Fruit fly (Drosophila melanogaster) whole organism: ENCODE measurements around the gene ncm.

Source experiments
- CG8478 ChIP-seq: fragments of >200 bp; optimal IDR thresholded peaks from 2 replicates; lab custom pipeline; 2018; ENCODE audit warnings: inconsistent platforms
- Dll ChIP-seq: fragments of >200 bp; optimal IDR thresholded peaks from 2 replicates; lab custom pipeline; 2017
- pan ChIP-seq: fragments of >200 bp; optimal IDR thresholded peaks from 2 replicates; lab custom pipeline; 2017
- psq ChIP-seq: fragments of >200 bp; optimal IDR thresholded peaks from 2 replicates; lab custom pipeline; 2017
- usp ChIP-seq: fragments of >200 bp; optimal IDR thresholded peaks from 2 replicates; lab custom pipeline; 2017; ENCODE audit warnings: missing biosample characterization, missing genetic modification characterization, mixed read lengths

- TF ChIP-seq pan (lab: Kevin White, UChicago), result no peak
- no peak for TF ChIP-seq Dll
- TF ChIP-seq psq, result no peak
- TF ChIP-seq CG8478 (lab: Kevin White, UChicago), result no peak
- TF ChIP-seq usp (GFP tag; lab: Kevin White, UChicago), result no peak
These were observed 53.4 kb downstream of the ncm start for dm6 chr2L:18395274-18395823.
